Fruit fly (Drosophila melanogaster): ENCODE data around the gene CycT.

CycT gene

dm6 chr3L:17532898-17533700, 24.5 kb downstream of the CycT start (continued):
- no peak for TF ChIP-seq Dfd (GFP tag; optimal IDR thresholded peaks at IDR 0.05)
- peak; percentile 34 for TF ChIP-seq CG10979 (tag; optimal IDR thresholded peaks at IDR 0.05)
- peak; percentile 1 for TF ChIP-seq CG11723 (GFP tag; optimal IDR thresholded peaks at IDR 0.05)
- TF ChIP-seq Neu2 (GFP tag; optimal IDR thresholded peaks at IDR 0.05; ENCODE audit: borderline replicate concordance), result no peak
- TF ChIP-seq Scr (GFP tag; IDR thresholded peaks at IDR 0.05; ENCODE audit: partially characterized antibody), result peak; percentile 30; the same call in 1 of the 2 replicates
- peak; percentile 31 for TF ChIP-seq pho (GFP tag; optimal IDR thresholded peaks at IDR 0.05)
- no peak for TF ChIP-seq CG8281 (tag; optimal IDR thresholded peaks at IDR 0.05)
- TF ChIP-seq az2 (GFP tag; optimal IDR thresholded peaks at IDR 0.05), result peak; percentile 48
- peak; percentile 45 for TF ChIP-seq CG12104 (GFP tag; optimal IDR thresholded peaks at IDR 0.05)
- no peak for TF ChIP-seq Gsc (GFP tag; IDR thresholded peaks at IDR 0.05)
- no peak for TF ChIP-seq repo (GFP tag; optimal IDR thresholded peaks at IDR 0.05)
- peak; percentile 40; the same call in 2 of the 3 replicates for TF ChIP-seq zfh1 (GFP tag; IDR thresholded peaks at IDR 0.05)
- TF ChIP-seq lov (optimal IDR thresholded peaks at IDR 0.05), result no peak
- no peak for TF ChIP-seq lov (GFP tag; IDR thresholded peaks at IDR 0.05)
- TF ChIP-seq CG18011 (GFP tag; optimal IDR thresholded peaks at IDR 0.05), result no peak
- no peak for TF ChIP-seq CG31388 (GFP tag; optimal IDR thresholded peaks at IDR 0.05)
- TF ChIP-seq Atf6 (GFP tag; IDR thresholded peaks at IDR 0.05), result 0 out of 2 replicates have a peak, but pooled peaks have one; percentile 37
- peak; percentile 5 for TF ChIP-seq Ssrp (tag; optimal IDR thresholded peaks at IDR 0.05)
- no peak for TF ChIP-seq ab (GFP tag; optimal IDR thresholded peaks at IDR 0.05)
- TF ChIP-seq hbn (GFP tag; IDR thresholded peaks at IDR 0.05; ENCODE audit: partially characterized antibody), result peak; percentile 45
- TF ChIP-seq cas (GFP tag; IDR thresholded peaks at IDR 0.05), result no peak
- TF ChIP-seq Fer3 (tag; optimal IDR thresholded peaks at IDR 0.05), result peak; percentile 29
- no peak for TF ChIP-seq Mes4 (GFP tag; optimal IDR thresholded peaks at IDR 0.05)
- TF ChIP-seq CG2116 (GFP tag; optimal IDR thresholded peaks at IDR 0.05), result peak; percentile 13
- TF ChIP-seq Doc3 (GFP tag; IDR thresholded peaks at IDR 0.05; ENCODE audit: partially characterized antibody), result no peak
- TF ChIP-seq CG14441 (GFP tag; IDR thresholded peaks at IDR 0.05), result no peak
- TF ChIP-seq CG7357 (GFP tag; IDR thresholded peaks at IDR 0.05), result no peak
- peak; percentile 40; the same call in 1 of the 2 replicates for TF ChIP-seq E2f1 (GFP tag; IDR thresholded peaks at IDR 0.05)
- TF ChIP-seq CG3995 (GFP tag; optimal IDR thresholded peaks at IDR 0.05), result no peak
- peak; percentile 100 for TF ChIP-seq kah (GFP tag; optimal IDR thresholded peaks at IDR 0.05)
- peak; percentile 55 for TF ChIP-seq CG13775 (GFP tag; optimal IDR thresholded peaks at IDR 0.05)
- no peak for TF ChIP-seq Usf (GFP tag; optimal IDR thresholded peaks at IDR 0.05)
- no peak for TF ChIP-seq gcm (GFP tag; optimal IDR thresholded peaks at IDR 0.05)
- TF ChIP-seq D (optimal IDR thresholded peaks at IDR 0.05), result no peak
- no peak for TF ChIP-seq D (GFP tag; optimal IDR thresholded peaks at IDR 0.05)
- TF ChIP-seq Nf-YB (GFP tag; optimal IDR thresholded peaks at IDR 0.05), result no peak
- peak; percentile 52 for TF ChIP-seq tin (GFP tag; optimal IDR thresholded peaks at IDR 0.05)
- peak; percentile 30 for TF ChIP-seq fu2 (GFP tag; optimal IDR thresholded peaks at IDR 0.05)
- TF ChIP-seq ftz-f1 (GFP tag; optimal IDR thresholded peaks at IDR 0.05), result peak; percentile 86
- peak; percentile 19 for TF ChIP-seq CG1529 (GFP tag; optimal IDR thresholded peaks at IDR 0.05)
- TF ChIP-seq esg (GFP tag; conservative IDR thresholded peaks at IDR 0.05), result peak; percentile 18; the same call in 1 of the 2 replicates
- TF ChIP-seq dmrt11E (tag; optimal IDR thresholded peaks at IDR 0.05), result no peak
- peak; percentile 12 for TF ChIP-seq CG12942 (GFP tag; optimal IDR thresholded peaks at IDR 0.05)
- peak; percentile 96 for TF ChIP-seq mirr (GFP tag; optimal IDR thresholded peaks at IDR 0.05)
- no peak for TF ChIP-seq ham (GFP tag; IDR thresholded peaks at IDR 0.05)
- peak; percentile 15 for TF ChIP-seq CG9609 (GFP tag; optimal IDR thresholded peaks at IDR 0.05)
- TF ChIP-seq bigmax (GFP tag; optimal IDR thresholded peaks at IDR 0.05), result peak; percentile 26
- no peak for TF ChIP-seq CG4707 (GFP tag; optimal IDR thresholded peaks at IDR 0.05)
- TF ChIP-seq tll (GFP tag; optimal IDR thresholded peaks at IDR 0.05), result no peak
